Worm (Caenorhabditis elegans): ENCODE data around the gene lips-2.

lips-2 gene

DNA sequence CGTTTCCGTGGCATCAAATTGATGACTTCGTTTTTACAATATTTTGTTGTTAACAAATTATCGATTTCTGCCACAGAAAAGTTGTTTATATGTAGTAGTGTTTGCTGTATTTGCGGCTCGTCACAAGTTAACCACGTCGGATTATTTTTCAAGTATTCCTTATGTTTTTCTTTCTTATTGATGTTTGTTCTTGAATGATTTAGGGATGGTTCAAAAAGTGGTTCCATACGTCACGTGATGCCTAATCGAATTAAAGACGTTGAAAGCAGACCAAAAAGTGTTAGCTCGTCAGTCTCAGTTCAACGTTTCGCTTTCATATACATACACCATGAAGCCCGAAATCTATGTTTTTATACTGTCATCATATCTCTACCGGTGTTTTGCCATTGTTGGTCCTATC is at the start of gene lips-2:
Gene lips-2 (plus strand): TSS at position 301 of the 400 bp plus-strand sequence.
- TF ChIP-seq sea-1 (GFP tag; conservative IDR thresholded peaks at IDR 0.05) (no peak), flt-1 (GFP tag; IDR thresholded peaks at IDR 0.05) (no peak), ceh-13 (GFP tag; optimal IDR thresholded peaks at IDR 0.05) (no peak), tra-4 (tag; optimal IDR thresholded peaks at IDR 0.05) (no peak)

DNA sequence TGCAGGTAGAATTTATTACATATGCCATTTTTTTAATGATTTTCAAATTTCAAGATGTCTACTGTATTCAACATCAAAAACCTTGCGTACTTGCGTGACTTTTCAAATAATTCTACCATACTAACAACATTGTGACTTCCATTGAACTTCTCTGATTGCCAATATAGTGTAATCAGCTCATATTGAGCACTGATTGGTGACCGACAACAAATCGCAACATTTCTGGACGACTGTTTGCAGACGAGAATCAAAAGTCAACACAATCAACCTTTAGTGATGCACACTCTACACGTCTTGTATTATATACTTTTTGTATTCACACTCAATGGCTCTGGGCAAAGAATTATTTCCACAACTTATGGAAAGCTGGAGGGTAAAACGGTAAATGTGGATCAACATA is 44.1 kb upstream of the lips-2 start, which contains the start of gene cest-3:
Gene cest-3 (plus strand): TSS at position 190 of the 400 bp plus-strand sequence.
- no peak for TF ChIP-seq flt-1 (GFP tag; IDR thresholded peaks at IDR 0.05)
- TF ChIP-seq hnd-1 (tag; optimal IDR thresholded peaks at IDR 0.05) = no peak
- no peak for TF ChIP-seq hmbx-1 (tag; optimal IDR thresholded peaks at IDR 0.05)
- no peak for TF ChIP-seq sea-1 (GFP tag; conservative IDR thresholded peaks at IDR 0.05)
- TF ChIP-seq ceh-36 (tag; optimal IDR thresholded peaks at IDR 0.05) = no peak
- no peak for TF ChIP-seq aly-1 (tag; optimal IDR thresholded peaks at IDR 0.05)

DNA sequence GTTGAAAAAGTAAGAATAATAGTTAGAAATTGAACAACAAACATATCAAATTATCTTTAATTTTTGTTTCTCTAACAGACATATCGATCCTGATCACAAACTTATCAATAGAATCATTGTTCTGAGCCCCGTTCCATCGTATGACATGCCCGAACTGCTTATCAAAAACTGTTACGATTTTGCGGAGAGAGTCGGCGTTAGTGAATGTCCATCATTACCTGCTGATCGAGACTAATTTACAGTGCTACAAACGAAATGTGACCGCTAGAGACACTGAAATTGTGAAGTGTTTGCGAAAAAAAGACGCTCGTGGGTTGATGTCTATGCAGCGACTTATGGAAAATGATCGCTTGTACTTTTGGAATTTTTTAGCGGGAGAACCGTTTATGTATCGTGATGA is 42.7 kb upstream of the lips-2 start:
- no peak for TF ChIP-seq hnd-1 (tag; optimal IDR thresholded peaks at IDR 0.05)
- TF ChIP-seq tbx-37 (GFP tag; conservative IDR thresholded peaks at IDR 0.05) = no peak
- no peak for TF ChIP-seq tbx-11 (GFP tag; IDR thresholded peaks at IDR 0.05)

DNA sequence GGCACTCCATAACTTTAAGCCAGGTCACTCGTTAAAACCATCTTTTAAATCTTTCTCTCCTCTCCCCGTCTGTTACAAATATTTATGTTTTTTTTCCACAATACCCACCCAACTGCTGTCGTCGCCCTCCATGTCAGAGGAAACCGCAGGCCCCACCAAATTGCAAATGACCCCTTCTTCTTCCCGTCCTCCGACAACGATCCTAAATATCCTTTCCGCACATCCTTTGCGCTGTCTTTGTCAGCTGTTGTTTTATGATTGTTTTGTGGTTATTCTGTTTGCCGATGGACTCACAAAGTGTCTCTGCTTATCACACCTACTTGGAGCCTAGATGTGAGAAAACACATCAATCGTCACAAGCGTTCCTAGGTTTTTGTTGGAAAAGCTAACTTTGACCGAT is 37.5 kb upstream of the lips-2 start:
- TF ChIP-seq F13C5.2 (tag; optimal IDR thresholded peaks at IDR 0.05) (no peak), ets-7 (tag; optimal IDR thresholded peaks at IDR 0.05) (no peak), tbx-37 (GFP tag; conservative IDR thresholded peaks at IDR 0.05) (no peak), ama-1 (optimal IDR thresholded peaks at IDR 0.05) (no peak), scrt-1 (GFP tag; IDR thresholded peaks at IDR 0.05) (no peak), sea-1 (GFP tag; conservative IDR thresholded peaks at IDR 0.05) (no peak), tbx-11 (GFP tag; IDR thresholded peaks at IDR 0.05) (no peak), aly-1 (tag; optimal IDR thresholded peaks at IDR 0.05) (no peak), hmbx-1 (tag; optimal IDR thresholded peaks at IDR 0.05) (no peak), flt-1 (GFP tag; IDR thresholded peaks at IDR 0.05) (no peak), pes-1 (GFP tag; IDR thresholded peaks at IDR 0.05) (no peak), tra-4 (tag; optimal IDR thresholded peaks at IDR 0.05) (no peak), ceh-36 (tag; optimal IDR thresholded peaks at IDR 0.05) (no peak)

DNA sequence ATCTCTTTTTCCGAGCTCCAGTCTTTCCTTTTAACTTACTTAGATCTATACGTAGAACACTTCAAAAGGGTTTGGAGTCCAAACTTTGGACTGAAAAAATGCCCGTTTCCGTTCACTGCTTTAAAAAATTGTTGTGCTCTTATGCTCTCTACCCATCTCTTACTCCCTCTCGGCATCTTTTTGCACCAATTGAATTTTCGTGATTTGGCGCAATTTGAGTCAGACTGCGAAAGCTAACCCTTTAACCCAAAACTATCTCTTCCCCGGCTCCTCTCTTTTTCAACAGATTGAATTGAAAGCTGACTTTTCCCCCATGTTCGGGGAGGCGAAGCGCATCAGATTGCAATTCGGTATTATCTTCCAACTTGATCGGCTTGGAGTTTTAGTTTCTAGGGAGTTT is 33.4 kb upstream of the lips-2 start:
- TF ChIP-seq sea-1 (GFP tag; conservative IDR thresholded peaks at IDR 0.05) (no peak), ama-1 (optimal IDR thresholded peaks at IDR 0.05) (no peak), flt-1 (GFP tag; IDR thresholded peaks at IDR 0.05) (no peak), hnd-1 (tag; optimal IDR thresholded peaks at IDR 0.05) (no peak), ceh-36 (tag; optimal IDR thresholded peaks at IDR 0.05) (no peak), pes-1 (GFP tag; IDR thresholded peaks at IDR 0.05) (no peak), hmg-4 (GFP tag; optimal IDR thresholded peaks at IDR 0.05) (no peak), hmbx-1 (tag; optimal IDR thresholded peaks at IDR 0.05) (no peak), B0310.2 (tag; optimal IDR thresholded peaks at IDR 0.05) (no peak), tbx-37 (GFP tag; conservative IDR thresholded peaks at IDR 0.05) (no peak), ets-7 (tag; optimal IDR thresholded peaks at IDR 0.05) (no peak), tbx-11 (GFP tag; IDR thresholded peaks at IDR 0.05) (no peak), F13C5.2 (tag; optimal IDR thresholded peaks at IDR 0.05) (no peak), aly-1 (tag; optimal IDR thresholded peaks at IDR 0.05) (no peak)

DNA sequence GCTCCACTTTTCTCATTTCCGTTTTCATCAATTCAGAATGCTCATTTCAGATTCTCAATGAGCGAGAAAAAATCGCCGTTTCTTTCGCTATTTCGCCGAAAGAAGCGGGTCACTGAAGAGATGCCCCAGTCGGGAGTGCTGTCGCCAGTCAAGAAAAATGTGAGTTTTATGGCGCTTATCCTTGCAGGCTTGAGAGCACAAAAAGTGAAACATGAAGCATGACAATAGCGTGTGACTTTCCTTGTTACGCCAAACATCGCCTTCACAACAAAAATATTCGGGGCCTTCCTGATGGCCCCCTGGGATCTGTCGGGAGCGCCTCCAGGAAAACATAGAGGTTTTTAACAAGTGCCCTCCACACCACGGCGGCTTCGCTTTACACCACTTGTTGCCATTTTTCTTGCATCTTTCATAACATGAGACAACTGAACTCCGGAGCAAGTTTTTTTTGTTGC is 29.0 kb upstream of the lips-2 start, which contains the start of gene E01G6.2:
Gene E01G6.2 (plus strand): TSS at position 51 of the 455 bp plus-strand sequence.
- TF ChIP-seq hmbx-1 (tag; optimal IDR thresholded peaks at IDR 0.05) (no peak), hnd-1 (tag; optimal IDR thresholded peaks at IDR 0.05) (no peak), ceh-13 (GFP tag; optimal IDR thresholded peaks at IDR 0.05) (no peak), flt-1 (GFP tag; IDR thresholded peaks at IDR 0.05) (no peak), ceh-36 (tag; optimal IDR thresholded peaks at IDR 0.05) (no peak), sea-1 (GFP tag; conservative IDR thresholded peaks at IDR 0.05) (no peak), hmg-4 (GFP tag; optimal IDR thresholded peaks at IDR 0.05) (no peak), ama-1 (optimal IDR thresholded peaks at IDR 0.05) (no peak), ets-7 (tag; optimal IDR thresholded peaks at IDR 0.05) (no peak), aly-1 (tag; optimal IDR thresholded peaks at IDR 0.05) (no peak), scrt-1 (GFP tag; IDR thresholded peaks at IDR 0.05) (no peak), B0310.2 (tag; optimal IDR thresholded peaks at IDR 0.05) (no peak), pes-1 (GFP tag; IDR thresholded peaks at IDR 0.05) (no peak), tra-4 (tag; optimal IDR thresholded peaks at IDR 0.05) (no peak), tbx-37 (GFP tag; conservative IDR thresholded peaks at IDR 0.05) (no peak), tbx-11 (GFP tag; IDR thresholded peaks at IDR 0.05) (no peak)

DNA sequence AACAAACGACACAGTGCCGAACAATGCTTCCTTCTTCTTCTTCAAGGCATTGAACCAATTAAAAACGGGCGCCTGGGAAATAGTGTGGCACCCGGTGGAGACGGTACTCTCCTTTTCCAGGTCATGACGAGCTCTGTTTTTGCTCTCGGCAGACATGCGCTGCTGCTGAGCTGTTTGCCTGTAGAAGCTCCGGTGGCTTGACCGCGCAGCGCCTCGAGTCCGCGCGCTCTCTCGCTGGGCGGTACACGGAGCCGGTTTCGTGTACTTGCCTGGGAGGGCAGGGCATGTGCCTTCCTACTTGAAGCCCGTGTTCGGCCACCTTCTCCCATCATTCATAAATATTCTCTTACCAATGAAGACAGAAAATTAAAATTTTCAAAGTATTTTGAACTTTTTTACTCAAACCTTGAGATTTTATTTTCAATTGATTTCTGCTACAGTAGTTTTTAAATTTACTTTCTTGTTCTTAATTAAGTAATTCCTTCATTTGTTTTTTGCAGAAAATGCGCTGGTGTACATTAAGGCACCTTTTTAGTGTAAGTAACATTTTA is 25.1 kb upstream of the lips-2 start, which contains the start of gene E01G6.1:
Gene E01G6.1 (plus strand): TSS at position 501 of the 551 bp plus-strand sequence.
- no peak for TF ChIP-seq aly-1 (tag; optimal IDR thresholded peaks at IDR 0.05)
- TF ChIP-seq tra-4 (tag; optimal IDR thresholded peaks at IDR 0.05) = no peak
- TF ChIP-seq B0310.2 (tag; optimal IDR thresholded peaks at IDR 0.05) = no peak
- no peak for TF ChIP-seq pes-1 (GFP tag; IDR thresholded peaks at IDR 0.05)
- no peak for TF ChIP-seq ets-7 (tag; optimal IDR thresholded peaks at IDR 0.05)
- no peak for TF ChIP-seq tbx-11 (GFP tag; IDR thresholded peaks at IDR 0.05)
- no peak for TF ChIP-seq flt-1 (GFP tag; IDR thresholded peaks at IDR 0.05)

DNA sequence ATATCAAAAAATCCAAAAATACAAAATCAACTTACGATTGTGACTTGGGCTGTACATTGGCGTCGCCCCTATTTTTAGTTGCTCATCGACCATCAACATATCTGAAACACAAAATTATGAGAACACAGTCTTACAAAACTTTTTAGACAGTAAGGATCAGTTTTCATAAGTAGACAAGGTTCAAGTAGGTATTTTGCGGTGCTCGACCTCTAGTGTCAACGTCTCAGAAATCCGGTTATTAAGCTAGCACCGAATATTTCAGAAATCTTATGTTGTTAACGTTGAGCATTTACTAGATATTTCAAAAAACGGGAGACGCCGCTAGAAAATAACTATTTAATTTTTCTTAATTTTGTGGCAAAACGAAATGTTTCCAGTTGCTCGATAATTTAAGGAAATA is 14.8 kb upstream of the lips-2 start, which contains the start of gene otpl-8:
Gene otpl-8 (minus strand): TSS at position 101 of the 400 bp plus-strand sequence.
- no peak for TF ChIP-seq ceh-36 (tag; optimal IDR thresholded peaks at IDR 0.05)
- no peak for TF ChIP-seq B0310.2 (tag; optimal IDR thresholded peaks at IDR 0.05)
- no peak for TF ChIP-seq hmg-4 (GFP tag; optimal IDR thresholded peaks at IDR 0.05)
- TF ChIP-seq ets-7 (tag; optimal IDR thresholded peaks at IDR 0.05) = no peak
- no peak for TF ChIP-seq sea-1 (GFP tag; conservative IDR thresholded peaks at IDR 0.05)
- TF ChIP-seq tbx-37 (GFP tag; conservative IDR thresholded peaks at IDR 0.05) = no peak
- no peak for TF ChIP-seq tbx-11 (GFP tag; IDR thresholded peaks at IDR 0.05)
- TF ChIP-seq tra-4 (tag; optimal IDR thresholded peaks at IDR 0.05) = no peak
- no peak for TF ChIP-seq hmbx-1 (tag; optimal IDR thresholded peaks at IDR 0.05)
- TF ChIP-seq hnd-1 (tag; optimal IDR thresholded peaks at IDR 0.05) = no peak
- no peak for TF ChIP-seq pes-1 (GFP tag; IDR thresholded peaks at IDR 0.05)
- TF ChIP-seq F13C5.2 (tag; optimal IDR thresholded peaks at IDR 0.05) = no peak
- TF ChIP-seq ceh-13 (GFP tag; optimal IDR thresholded peaks at IDR 0.05) = no peak
- TF ChIP-seq flt-1 (GFP tag; IDR thresholded peaks at IDR 0.05) = no peak
- TF ChIP-seq scrt-1 (GFP tag; IDR thresholded peaks at IDR 0.05) = no peak
- TF ChIP-seq aly-1 (tag; optimal IDR thresholded peaks at IDR 0.05) = no peak
- TF ChIP-seq ama-1 (optimal IDR thresholded peaks at IDR 0.05) = no peak
